Worm (Caenorhabditis elegans): ENCODE results near the gene srx-47.

Gene srx-47

ce11 chrV:9382538-9383328, 32.9 kb downstream of the srx-47 start (continued):
- TF ChIP-seq lsy-27 (tag; optimal IDR thresholded peaks at IDR 0.05; ENCODE audit: borderline replicate concordance, insufficient read depth) (no peak), him-1 (tag; optimal IDR thresholded peaks at IDR 0.05) (peak; percentile 64), egl-44 (GFP tag; IDR thresholded peaks at IDR 0.05) (no peak), nhr-179 (tag; optimal IDR thresholded peaks at IDR 0.05) (no peak), attf-3 (GFP tag; conservative IDR thresholded peaks at IDR 0.05) (peak; percentile 63), ekl-4 (GFP tag; IDR thresholded peaks at IDR 0.05) (peak; percentile 88), F55B11.4 (tag; optimal IDR thresholded peaks at IDR 0.05; ENCODE audit: borderline replicate concordance, insufficient read depth) (no peak), K11D2.4 (GFP tag; IDR thresholded peaks at IDR 0.05) (no peak), lin-40 (tag; optimal IDR thresholded peaks at IDR 0.05) (no peak), ceh-40 (GFP tag; IDR thresholded peaks at IDR 0.05) (no peak), snpc-1.1 (tag; optimal IDR thresholded peaks at IDR 0.05; ENCODE audit: insufficient read depth) (peak; percentile 63), F33H1.4 (GFP tag; IDR thresholded peaks at IDR 0.05) (peak; percentile 82), nfyb-1 (GFP tag; IDR thresholded peaks at IDR 0.05) (no peak), egrh-3 (GFP tag; IDR thresholded peaks at IDR 0.05) (no peak), ztf-3 (GFP tag; optimal IDR thresholded peaks at IDR 0.05) (no peak), B0019.2 (GFP tag; conservative IDR thresholded peaks at IDR 0.05) (peak; percentile 83)

- TF ChIP-seq lsy-27 (tag; optimal IDR thresholded peaks at IDR 0.05; ENCODE audit: borderline replicate concordance, insufficient read depth) (no peak), hsf-1 (GFP tag; IDR thresholded peaks at IDR 0.05) (0 out of 2 replicates have a peak, but pooled peaks have one; percentile 59), madf-6 (GFP tag; IDR thresholded peaks at IDR 0.05) (peak; percentile 76), efl-1 (GFP tag; optimal IDR thresholded peaks at IDR 0.05) (peak; percentile 79), D2030.7 (GFP tag; IDR thresholded peaks at IDR 0.05) (peak; percentile 27; the same call in 1 of the 2 replicates), xnd-1 (tag; optimal IDR thresholded peaks at IDR 0.05) (peak; percentile 55), lsl-1 (GFP tag; optimal IDR thresholded peaks at IDR 0.05) (peak; percentile 60), ztf-18 (tag; optimal IDR thresholded peaks at IDR 0.05) (peak; percentile 50), madf-8 (GFP tag; conservative IDR thresholded peaks at IDR 0.05) (peak; percentile 52; the same call in 1 of the 2 replicates), pha-4 (tag; optimal IDR thresholded peaks at IDR 0.05) (no peak), F33H1.4 (GFP tag; IDR thresholded peaks at IDR 0.05) (peak; percentile 77), tbp1 (GFP tag; optimal IDR thresholded peaks at IDR 0.05) (no peak), dpl-1 (GFP tag; optimal IDR thresholded peaks at IDR 0.05) (peak; percentile 25)
These were observed 34.6 kb downstream of the srx-47 start for ce11 chrV:9384359-9384758.

DNA sequence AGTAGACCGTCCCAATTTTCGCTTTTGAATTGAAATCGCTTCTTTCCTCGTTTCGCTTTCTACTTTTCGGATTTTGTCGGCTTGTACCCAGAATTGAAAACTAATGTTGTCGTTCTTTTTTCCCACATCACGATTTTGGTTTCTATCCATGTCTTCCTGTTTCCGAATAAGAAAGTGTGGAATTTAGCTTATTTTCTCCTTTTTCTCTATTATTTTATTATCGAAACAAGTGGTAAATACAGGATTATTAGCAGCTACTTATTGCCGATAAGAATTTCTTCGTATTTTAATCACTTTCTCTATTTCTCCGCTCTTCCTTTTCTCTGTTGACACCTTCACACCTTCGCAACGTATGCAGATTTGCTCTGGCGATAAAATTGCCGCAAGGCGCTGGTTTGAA, 35.2 kb downstream of the srx-47 start:
- no peak for TF ChIP-seq F23B12.7 (tag; optimal IDR thresholded peaks at IDR 0.05; ENCODE audit: insufficient read depth)

ce11 chrV:9386143-9386542, 36.4 kb downstream of the srx-47 start, which contains the start of gene hum-2:
Gene hum-2 (plus strand): TSS chrV:9386175.
- no peak for TF ChIP-seq nhr-179 (tag; optimal IDR thresholded peaks at IDR 0.05)
- TF ChIP-seq nhr-80 (tag; optimal IDR thresholded peaks at IDR 0.05) = no peak
- no peak for TF ChIP-seq cebp-2 (GFP tag; IDR thresholded peaks at IDR 0.05)
- no peak for TF ChIP-seq akir-1 (GFP tag; optimal IDR thresholded peaks at IDR 0.05)
- no peak for TF ChIP-seq ccch-3 (GFP tag; optimal IDR thresholded peaks at IDR 0.05)
- TF ChIP-seq mes-4 (tag; optimal IDR thresholded peaks at IDR 0.05) = no peak
- no peak for TF ChIP-seq lsl-1 (GFP tag; optimal IDR thresholded peaks at IDR 0.05)
- TF ChIP-seq dpff-1 (tag; optimal IDR thresholded peaks at IDR 0.05) = no peak

Data from whole organism, young adult.